Worm (Caenorhabditis elegans) whole organism, late embryonic: ENCODE results near the gene F23B12.7.
A peak's percentile ranks its signal among the peaks of the same experiment; 100 is the strongest.

Source experiments
- K02D7.2 ChIP-seq: sonication (generic microtip); optimal IDR thresholded peaks from 2 replicates; lab custom pipeline; 2017; ENCODE audit warnings: mild to moderate bottlenecking, missing genetic modification characterization, missing compliant biosample characterization
- K09A11.1 ChIP-seq: sonication (generic microtip); optimal IDR thresholded peaks from 2 replicates; lab custom pipeline; 2017; ENCODE audit warnings: antibody characterized with exemption, mild to moderate bottlenecking, missing genetic modification characterization, missing compliant biosample characterization; ENCODE audit not compliant: insufficient read depth
- Y22D7AL.16 ChIP-seq: sonication (generic microtip); optimal IDR thresholded peaks from 2 replicates; lab custom pipeline; 2016; ENCODE audit warnings: missing genetic modification characterization, missing compliant biosample characterization
- ama-1 ChIP-seq: fragments of 150-350 bp; optimal IDR thresholded peaks from 2 replicates; lab custom pipeline; 2014
- ceh-14 ChIP-seq: sonication (generic microtip); optimal IDR thresholded peaks from 2 replicates; lab custom pipeline; 2016; ENCODE audit warnings: missing genotype, missing genetic modification characterization, missing compliant biosample characterization
- ceh-18 ChIP-seq: sonication (generic microtip); optimal IDR thresholded peaks from 2 replicates; lab custom pipeline; 2016; ENCODE audit warnings: missing genetic modification characterization, missing compliant biosample characterization
- ceh-19 ChIP-seq: fragments of 200-800 bp; sonication (Bioruptor generic); optimal IDR thresholded peaks from 2 replicates; lab custom pipeline; 2018; ENCODE audit warnings: mild to moderate bottlenecking, missing genetic modification characterization, missing compliant biosample characterization
- ceh-31 ChIP-seq: sonication (generic microtip); optimal IDR thresholded peaks from 2 replicates; lab custom pipeline; 2016; ENCODE audit warnings: missing genetic modification characterization, missing compliant biosample characterization
- ceh-34 ChIP-seq: sonication (generic microtip); optimal IDR thresholded peaks from 2 replicates; lab custom pipeline; 2016; ENCODE audit warnings: mild to moderate bottlenecking, missing genetic modification characterization, missing compliant biosample characterization
- ceh-6 ChIP-seq: fragments of 200-800 bp; sonication (Bioruptor generic); optimal IDR thresholded peaks from 2 replicates; lab custom pipeline; 2018; ENCODE audit warnings: mild to moderate bottlenecking, missing genetic modification characterization, missing compliant biosample characterization
- che-1 ChIP-seq: sonication (generic microtip); optimal IDR thresholded peaks from 2 replicates; lab custom pipeline; 2016; ENCODE audit warnings: mild to moderate bottlenecking, missing genetic modification characterization, missing compliant biosample characterization
- dmd-4 ChIP-seq: sonication (generic microtip); optimal IDR thresholded peaks from 2 replicates; lab custom pipeline; 2016; ENCODE audit warnings: borderline replicate concordance, missing genetic modification characterization, missing compliant biosample characterization
- dve-1 ChIP-seq: sonication (generic microtip); optimal IDR thresholded peaks from 2 replicates; lab custom pipeline; 2017; ENCODE audit warnings: antibody characterized with exemption, mild to moderate bottlenecking, missing genetic modification characterization, missing compliant biosample characterization
- elt-2 ChIP-seq: sonication (generic microtip); optimal IDR thresholded peaks from 2 replicates; lab custom pipeline; 2016; ENCODE audit warnings: missing genetic modification reagents, missing genetic modification characterization, missing compliant biosample characterization
- ets-4 ChIP-seq: sonication (generic microtip); optimal IDR thresholded peaks from 2 replicates; lab custom pipeline; 2016; ENCODE audit warnings: missing genetic modification characterization, missing compliant biosample characterization
- eyg-1 ChIP-seq: sonication (generic microtip); optimal IDR thresholded peaks from 2 replicates; lab custom pipeline; 2016; ENCODE audit warnings: missing genotype, missing genetic modification characterization, missing compliant biosample characterization
- fkh-6 ChIP-seq: sonication (generic microtip); optimal IDR thresholded peaks from 2 replicates; lab custom pipeline; 2016; ENCODE audit warnings: missing genetic modification characterization, missing compliant biosample characterization
- gmeb-2 ChIP-seq: sonication (generic microtip); optimal IDR thresholded peaks from 2 replicates; lab custom pipeline; 2016; ENCODE audit warnings: missing genetic modification characterization, inconsistent platforms, missing compliant biosample characterization
- hlh-6 ChIP-seq: sonication (generic microtip); optimal IDR thresholded peaks from 2 replicates; lab custom pipeline; 2016; ENCODE audit warnings: missing genotype, missing genetic modification characterization, missing compliant biosample characterization
- madf-2 ChIP-seq: sonication (generic microtip); optimal IDR thresholded peaks from 2 replicates; lab custom pipeline; 2017; ENCODE audit warnings: missing genetic modification characterization, missing compliant biosample characterization
- mec-3 ChIP-seq: sonication (generic microtip); optimal IDR thresholded peaks from 2 replicates; lab custom pipeline; 2016; ENCODE audit warnings: borderline replicate concordance, missing genetic modification characterization, missing compliant biosample characterization
- nfya-1 ChIP-seq: sonication (generic microtip); optimal IDR thresholded peaks from 2 replicates; lab custom pipeline; 2017; ENCODE audit warnings: missing genetic modification characterization, mild to moderate bottlenecking, missing compliant biosample characterization, antibody characterized with exemption, moderate library complexity
- npax-4 ChIP-seq: sonication (generic microtip); optimal IDR thresholded peaks from 2 replicates; lab custom pipeline; 2016; ENCODE audit warnings: missing genetic modification characterization, missing compliant biosample characterization
- odd-2 ChIP-seq: sonication (generic microtip); optimal IDR thresholded peaks from 2 replicates; lab custom pipeline; 2017; ENCODE audit warnings: antibody characterized with exemption, mild to moderate bottlenecking, missing genetic modification characterization, missing compliant biosample characterization
- pax-1 ChIP-seq: fragments of 150-350 bp; optimal IDR thresholded peaks from 2 replicates; lab custom pipeline; 2014; ENCODE audit warnings: missing biosample characterization, missing genetic modification characterization
- pha-2 ChIP-seq: sonication (generic microtip); optimal IDR thresholded peaks from 2 replicates; lab custom pipeline; 2017; ENCODE audit warnings: mild to moderate bottlenecking, missing genetic modification characterization, missing compliant biosample characterization
- pha-4 ChIP-seq: fragments of 150-350 bp; optimal IDR thresholded peaks from 2 replicates; lab custom pipeline; 2018; ENCODE audit warnings: missing biosample characterization, missing genetic modification reagents, missing genetic modification characterization
- ref-2 ChIP-seq: sonication (generic microtip); optimal IDR thresholded peaks from 2 replicates; lab custom pipeline; 2016; ENCODE audit warnings: missing genetic modification characterization, missing compliant biosample characterization
- sox-2 ChIP-seq: fragments of 200-800 bp; sonication (Bioruptor generic); IDR thresholded peaks from 2 replicates; pipeline ENCODE4 v1.3.6; 2022; ENCODE audit warnings: missing genetic modification reagents, missing genetic modification characterization, missing compliant biosample characterization
- sox-4 ChIP-seq: sonication (generic microtip); optimal IDR thresholded peaks from 2 replicates; lab custom pipeline; 2017; ENCODE audit warnings: mild to moderate bottlenecking, missing genetic modification characterization, inconsistent platforms, missing compliant biosample characterization
- syd-9 ChIP-seq: sonication (generic microtip); optimal IDR thresholded peaks from 2 replicates; lab custom pipeline; 2016; ENCODE audit warnings: mild to moderate bottlenecking, missing genetic modification characterization, moderate library complexity, missing compliant biosample characterization
- tbx-2 ChIP-seq: sonication (generic microtip); optimal IDR thresholded peaks from 2 replicates; lab custom pipeline; 2016; ENCODE audit warnings: missing genetic modification characterization, missing compliant biosample characterization
- tbx-7 ChIP-seq: sonication (generic microtip); optimal IDR thresholded peaks from 2 replicates; lab custom pipeline; 2016; ENCODE audit warnings: missing genotype, missing genetic modification characterization, missing compliant biosample characterization
- unc-3 ChIP-seq, 2 experiments: fragments of 200-800 bp in 1 of 2; sonication (Bioruptor generic) in 1 of 2; sonication (generic microtip) in 1 of 2; conservative IDR thresholded peaks in 1 of 2; optimal IDR thresholded peaks in 1 of 2; 2 replicates each; pipeline versions ENCODE4 v1.3.6 to Lab custom; 2016 to 2022; ENCODE audit warnings: missing compliant biosample characterization in 2 of 2, missing genetic modification characterization in 2 of 2, missing genetic modification reagents in 1 of 2
- unc-42 ChIP-seq: sonication (generic microtip); optimal IDR thresholded peaks from 2 replicates; lab custom pipeline; 2016; ENCODE audit warnings: missing genotype, missing genetic modification characterization, missing compliant biosample characterization
- unc-86 ChIP-seq: sonication (generic microtip); optimal IDR thresholded peaks from 2 replicates; lab custom pipeline; 2016; ENCODE audit warnings: missing genetic modification characterization, missing compliant biosample characterization
- zip-5 ChIP-seq: sonication (generic microtip); optimal IDR thresholded peaks from 2 replicates; lab custom pipeline; 2016; ENCODE audit warnings: missing genetic modification characterization, missing compliant biosample characterization

The F23B12.7 gene

ce11 chrV:14424958-14425492, 24.5 kb upstream of the F23B12.7 start, which contains the start of gene rrsr-1:
Gene rrsr-1, minus strand, starts transcription at chrV:14425008.
- TF ChIP-seq ceh-31 (tag; lab: Kevin White, UChicago) (peak; percentile 25), ceh-34 (peak; percentile 15), elt-2 (tag; lab: Kevin White, UChicago) (peak; percentile 6), unc-86 (tag; lab: Kevin White, UChicago) (peak; percentile 10), nfya-1 (tag; lab: Kevin White, UChicago) (peak; percentile 44), ceh-14 (peak; percentile 66), che-1 (no peak), ets-4 (no peak), zip-5 (tag; lab: Kevin White, UChicago) (peak; percentile 13), tbx-2 (tag; lab: Kevin White, UChicago) (peak; percentile 36), ama-1 (lab: Kevin White, UChicago) (no peak), K09A11.1 (peak; percentile 26), fkh-6 (tag; lab: Kevin White, UChicago) (no peak)

DNA sequence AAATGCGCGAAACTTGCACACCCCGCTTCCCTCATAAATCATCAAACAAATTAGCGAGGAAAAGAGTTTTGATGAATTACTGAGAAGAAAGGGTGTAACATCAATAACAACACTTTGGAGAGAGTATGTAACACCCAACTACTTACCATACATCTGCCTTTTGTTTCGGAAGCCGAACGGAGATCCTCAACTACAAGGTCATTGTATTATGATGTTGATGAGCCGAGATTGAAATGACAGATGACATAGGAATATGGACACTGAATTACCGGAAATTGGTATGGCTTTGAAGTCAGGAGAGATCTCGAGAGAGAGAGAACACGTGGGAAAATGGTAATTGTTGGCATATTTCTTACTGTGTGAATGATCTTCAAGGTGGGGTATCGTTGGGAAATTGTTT, 23.5 kb upstream of the F23B12.7 start:
- TF ChIP-seq sox-2 (GFP tag; lab: Robert Waterston, UW) (peak; percentile 26), pax-1 (no peak)

ce11 chrV:14427069-14427825, 22.2 kb upstream of the F23B12.7 start:
- no peak for TF ChIP-seq K02D7.2 (tag; lab: Kevin White, UChicago)
- TF ChIP-seq ceh-6 (GFP tag; lab: Kevin White, UChicago): no peak
- TF ChIP-seq pha-4 (tag; lab: Kevin White, UChicago): no peak
- TF ChIP-seq syd-9 (tag; lab: Kevin White, UChicago): no peak
- no peak for TF ChIP-seq unc-3 (GFP tag; conservative IDR thresholded peaks at IDR 0.05; lab: Robert Waterston, UW)
- no peak for TF ChIP-seq unc-3 (tag; optimal IDR thresholded peaks at IDR 0.05; lab: Kevin White, UChicago)
- no peak for TF ChIP-seq ama-1 (lab: Kevin White, UChicago)
- TF ChIP-seq unc-42 (tag; lab: Kevin White, UChicago): peak; percentile 21
- peak; percentile 23 for TF ChIP-seq ceh-31 (tag; lab: Kevin White, UChicago)
- no peak for TF ChIP-seq npax-4 (tag; lab: Kevin White, UChicago)
- TF ChIP-seq hlh-6 (tag; lab: Kevin White, UChicago): no peak
- TF ChIP-seq sox-2 (GFP tag; lab: Robert Waterston, UW): peak; percentile 47; the same call in 1 of the 2 replicates
- TF ChIP-seq eyg-1: no peak
- TF ChIP-seq ceh-18 (tag; lab: Kevin White, UChicago): no peak
- no peak for TF ChIP-seq pax-1
- TF ChIP-seq Y22D7AL.16 (tag; lab: Kevin White, UChicago): no peak
- no peak for TF ChIP-seq ets-4
- TF ChIP-seq ref-2: no peak
- TF ChIP-seq tbx-7 (tag; lab: Kevin White, UChicago): no peak
- TF ChIP-seq ceh-34: no peak
- TF ChIP-seq dve-1: no peak
- no peak for TF ChIP-seq madf-2 (tag; lab: Kevin White, UChicago)

DNA sequence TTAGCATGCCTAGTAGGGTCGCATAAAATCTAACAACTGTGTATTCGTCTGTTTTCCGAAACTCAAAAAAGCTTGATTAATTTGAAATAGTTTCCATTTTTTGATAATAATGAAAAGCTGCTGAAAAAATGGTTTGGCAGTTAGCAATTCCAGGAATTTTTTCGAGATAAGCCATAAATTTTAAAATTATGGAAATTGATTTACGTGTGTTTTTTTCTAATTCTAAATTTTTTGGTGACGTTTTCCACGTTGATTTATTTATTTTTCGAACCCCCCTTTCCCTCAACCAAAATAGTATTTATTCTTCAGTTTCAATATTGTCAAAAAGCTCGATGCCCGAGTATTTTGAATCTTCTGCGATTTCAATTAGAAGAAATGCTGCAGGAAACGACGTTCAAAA, 20.6 kb upstream of the F23B12.7 start, which contains the start of gene F23B12.1:
F23B12.1 (plus strand) TSS at position 301 of the 400 bp plus-strand sequence.
- TF ChIP-seq odd-2 (tag; lab: Kevin White, UChicago): no peak
- no peak for TF ChIP-seq mec-3 (tag; lab: Kevin White, UChicago)
- TF ChIP-seq sox-4 (tag; lab: Kevin White, UChicago): no peak
- TF ChIP-seq syd-9 (tag; lab: Kevin White, UChicago): no peak
- no peak for TF ChIP-seq npax-4 (tag; lab: Kevin White, UChicago)
- no peak for TF ChIP-seq ceh-31 (tag; lab: Kevin White, UChicago)
- no peak for TF ChIP-seq eyg-1
- TF ChIP-seq gmeb-2: no peak
- no peak for TF ChIP-seq pha-2
- no peak for TF ChIP-seq sox-2 (GFP tag; lab: Robert Waterston, UW)
- TF ChIP-seq dmd-4 (tag; lab: Kevin White, UChicago): no peak
- TF ChIP-seq ceh-19 (GFP tag; lab: Kevin White, UChicago): no peak
